Worm (Caenorhabditis elegans) whole organism, L3 larva: ENCODE measurements around the gene R07H5.9.

Experiments used
- aly-2 ChIP-seq: fragments of 150-350 bp; optimal IDR thresholded peaks from 2 replicates; lab custom pipeline; 2014; ENCODE audit warnings: missing biosample characterization, missing genetic modification characterization
- ama-1 ChIP-seq: fragments of 150-350 bp; optimal IDR thresholded peaks from 2 replicates; lab custom pipeline; 2018
- ceh-28 ChIP-seq: fragments of 150-350 bp; optimal IDR thresholded peaks from 2 replicates; lab custom pipeline; 2014; ENCODE audit warnings: missing biosample characterization, missing genetic modification reagents, missing genetic modification characterization
- ceh-9 ChIP-seq: sonication (generic microtip); optimal IDR thresholded peaks from 2 replicates; lab custom pipeline; 2018; ENCODE audit warnings: missing biosample characterization, missing genetic modification characterization
- elt-3 ChIP-seq, 3 experiments: fragments of 150-350 bp in 1 of 3; sonication (generic microtip) in 2 of 3; optimal IDR thresholded peaks; 2 replicates in 2 of 3; 4 replicates in 1 of 3; lab custom pipeline; 2014 to 2017; ENCODE audit warnings: missing biosample characterization in 3 of 3, missing genetic modification characterization in 3 of 3
- eor-1 ChIP-seq, 2 experiments: fragments of 150-350 bp; optimal IDR thresholded peaks; 2 replicates each; lab custom pipeline; 2014 to 2018; ENCODE audit warnings: missing biosample characterization in 2 of 2, missing genetic modification characterization in 2 of 2
- lin-39 ChIP-seq: fragments of 150-350 bp; optimal IDR thresholded peaks from 2 replicates; lab custom pipeline; 2018; ENCODE audit warnings: missing biosample characterization, missing genetic modification reagents, missing genetic modification characterization
- mdl-1 ChIP-seq: fragments of 150-350 bp; optimal IDR thresholded peaks from 2 replicates; lab custom pipeline; 2014; ENCODE audit warnings: missing biosample characterization, missing genetic modification characterization
- nhr-77 ChIP-seq: fragments of 150-350 bp; optimal IDR thresholded peaks from 2 replicates; lab custom pipeline; 2014; ENCODE audit warnings: missing biosample characterization, missing genetic modification characterization
- snpc-4 ChIP-seq: fragments of 150-350 bp; optimal IDR thresholded peaks from 2 replicates; lab custom pipeline; 2014; ENCODE audit warnings: missing biosample characterization, missing genetic modification characterization
- unc-39 ChIP-seq: sonication (generic microtip); optimal IDR thresholded peaks from 4 replicates; lab custom pipeline; 2017; ENCODE audit warnings: missing biosample characterization, missing genetic modification characterization
- unc-62 ChIP-seq: fragments of 150-350 bp; sonication (generic microtip); optimal IDR thresholded peaks from 4 replicates; lab custom pipeline; 2014; ENCODE audit warnings: missing biosample characterization, missing genetic modification reagents, missing genetic modification characterization
- ztf-11 ChIP-seq: fragments of 150-350 bp; optimal IDR thresholded peaks from 2 replicates; lab custom pipeline; 2014; ENCODE audit warnings: missing biosample characterization, missing genetic modification characterization

ce11 chrIV:11160707-11161106, 46.6 kb upstream of the R07H5.9 start, which contains the start of gene C08F8.15:
- TF ChIP-seq unc-39 (tag; lab: Kevin White, UChicago) (no peak), aly-2 (tag; lab: Kevin White, UChicago) (no peak), ama-1 (lab: Kevin White, UChicago) (no peak), elt-3 (tag; optimal IDR thresholded peaks at IDR 0.05; lab: Kevin White, UChicago) (no peak), ceh-9 (tag; lab: Kevin White, UChicago) (no peak), nhr-77 (tag; lab: Kevin White, UChicago) (no peak), ceh-28 (tag; lab: Kevin White, UChicago) (no peak), snpc-4 (tag; lab: Kevin White, UChicago) (no peak), ztf-11 (tag; lab: Kevin White, UChicago) (no peak), lin-39 (no peak), mdl-1 (tag; lab: Kevin White, UChicago) (no peak), eor-1 (tag; optimal IDR thresholded peaks at IDR 0.05; lab: Kevin White, UChicago) (no peak), unc-62 (GFP tag; lab: Kevin White, UChicago) (no peak)
